Fruit fly (Drosophila melanogaster) whole organism, embryonic: ENCODE measurements around the gene CG10019.

Source experiments
- Asciz ChIP-seq: fragments of 200-800 bp; sonication (Bioruptor generic); optimal IDR thresholded peaks from 2 replicates; lab custom pipeline; 2017; ENCODE audit warnings: missing biosample characterization, mild to moderate bottlenecking, missing genetic modification characterization, missing genetic modification reagents
- Blimp-1 ChIP-seq: fragments of 200-800 bp; sonication (Bioruptor generic); optimal IDR thresholded peaks from 3 replicates; lab custom pipeline; 2018; ENCODE audit warnings: missing biosample characterization, missing genetic modification characterization, mild to moderate bottlenecking, moderate library complexity, missing genetic modification reagents
- CG1024 ChIP-seq: fragments of 200-800 bp; sonication (Bioruptor generic); IDR thresholded peaks from 2 replicates; pipeline ENCODE4 v1.3.6; 2022; ENCODE audit warnings: missing biosample characterization, missing genetic modification characterization
- CG10565 ChIP-seq: fragments of 200-800 bp; sonication (Bioruptor generic); optimal IDR thresholded peaks from 3 replicates; lab custom pipeline; 2016; ENCODE audit warnings: missing biosample characterization, mild to moderate bottlenecking, missing genetic modification characterization
- CG12071 ChIP-seq: fragments of 200-800 bp; sonication (Bioruptor generic); optimal IDR thresholded peaks from 3 replicates; lab custom pipeline; 2018; ENCODE audit warnings: missing biosample characterization, mild to moderate bottlenecking, missing genetic modification characterization
- CG12219 ChIP-seq: fragments of 200-800 bp; sonication (Bioruptor generic); optimal IDR thresholded peaks from 3 replicates; lab custom pipeline; 2018; ENCODE audit warnings: missing biosample characterization, mild to moderate bottlenecking, missing genetic modification characterization
- CG1233 ChIP-seq: fragments of 200-800 bp; sonication (Bioruptor generic); optimal IDR thresholded peaks from 4 replicates; lab custom pipeline; 2018; ENCODE audit warnings: missing biosample characterization, mild to moderate bottlenecking, missing genetic modification characterization
- CG12744 ChIP-seq: fragments of 200-800 bp; sonication (Bioruptor generic); optimal IDR thresholded peaks from 2 replicates; lab custom pipeline; 2016; ENCODE audit warnings: missing biosample characterization, missing genetic modification characterization
- CG13296 ChIP-seq: fragments of 200-800 bp; sonication (Bioruptor generic); optimal IDR thresholded peaks from 3 replicates; lab custom pipeline; 2018; ENCODE audit warnings: missing biosample characterization, mild to moderate bottlenecking, missing genetic modification characterization
- CG13424 ChIP-seq: fragments of 200-800 bp; sonication (Bioruptor generic); optimal IDR thresholded peaks from 2 replicates; lab custom pipeline; 2019; ENCODE audit warnings: missing biosample characterization, mild to moderate bottlenecking, missing genetic modification characterization, moderate library complexity
- CG13624 ChIP-seq: fragments of 200-800 bp; sonication (Bioruptor generic); optimal IDR thresholded peaks from 2 replicates; lab custom pipeline; 2016; ENCODE audit warnings: missing biosample characterization, missing genetic modification characterization
- CG17385 ChIP-seq: fragments of 200-800 bp; sonication (Bioruptor generic); optimal IDR thresholded peaks from 3 replicates; lab custom pipeline; 2018; ENCODE audit warnings: missing biosample characterization, mild to moderate bottlenecking, missing genetic modification characterization
- CG18599 ChIP-seq: fragments of 200-800 bp; sonication (Bioruptor generic); optimal IDR thresholded peaks from 3 replicates; lab custom pipeline; 2017; ENCODE audit warnings: missing biosample characterization, missing genetic modification characterization, mild to moderate bottlenecking, moderate library complexity, missing genetic modification reagents
- CG2120 ChIP-seq: fragments of 200-800 bp; sonication (Bioruptor generic); optimal IDR thresholded peaks from 3 replicates; lab custom pipeline; 2016; ENCODE audit warnings: missing biosample characterization, missing genetic modification characterization
- CG32532 ChIP-seq: fragments of 200-800 bp; sonication (Bioruptor generic); IDR thresholded peaks from 2 replicates; pipeline ENCODE4 v1.3.6; 2022; ENCODE audit warnings: missing biosample characterization, missing genetic modification characterization
- CG3281 ChIP-seq: fragments of 200-800 bp; sonication (Bioruptor generic); optimal IDR thresholded peaks from 3 replicates; lab custom pipeline; 2017; ENCODE audit warnings: missing biosample characterization, mild to moderate bottlenecking, missing genetic modification characterization
- CG3847 ChIP-seq: fragments of 200-800 bp; sonication (Bioruptor generic); IDR thresholded peaks from 2 replicates; pipeline ENCODE4 v1.3.6; 2022; ENCODE audit warnings: missing biosample characterization, missing genetic modification characterization
- CG8924 ChIP-seq: fragments of 200-800 bp; optimal IDR thresholded peaks from 3 replicates; lab custom pipeline; 2019; ENCODE audit warnings: missing biosample characterization, mild to moderate bottlenecking, missing genetic modification characterization, moderate library complexity
- CG9797 ChIP-seq: fragments of 200-800 bp; sonication (Bioruptor generic); optimal IDR thresholded peaks from 3 replicates; lab custom pipeline; 2018; ENCODE audit warnings: missing biosample characterization, mild to moderate bottlenecking, missing genetic modification characterization
- Dip2 ChIP-seq: fragments of 200-800 bp; sonication (Bioruptor generic); IDR thresholded peaks from 2 replicates; pipeline ENCODE4 v1.3.6; 2022; ENCODE audit warnings: missing biosample characterization, missing genetic modification characterization
- Elba2 ChIP-seq: fragments of 200-800 bp; sonication (Bioruptor generic); optimal IDR thresholded peaks from 3 replicates; lab custom pipeline; 2016; ENCODE audit warnings: missing biosample characterization, missing genetic modification characterization
- Gug ChIP-seq: fragments of 200-800 bp; sonication (Bioruptor generic); IDR thresholded peaks from 4 replicates; pipeline ENCODE4 v1.3.6; 2022; ENCODE audit warnings: missing biosample characterization, missing genetic modification characterization
- HHEX ChIP-seq: fragments of 200-800 bp; sonication (Bioruptor generic); optimal IDR thresholded peaks from 3 replicates; lab custom pipeline; 2017; ENCODE audit warnings: missing biosample characterization, mild to moderate bottlenecking, missing genetic modification characterization, missing genetic modification reagents
- Hr51 ChIP-seq, 2 experiments: fragments of 200-800 bp; sonication (Bioruptor generic); optimal IDR thresholded peaks; 2 replicates in 1 of 2; 3 replicates in 1 of 2; lab custom pipeline; 2016 to 2018; ENCODE audit warnings: missing biosample characterization in 2 of 2, missing genetic modification characterization in 2 of 2, mild to moderate bottlenecking in 1 of 2, moderate library complexity in 1 of 2
- Mad ChIP-seq: fragments of 200-800 bp; sonication (Bioruptor generic); optimal IDR thresholded peaks from 2 replicates; lab custom pipeline; 2016; ENCODE audit warnings: missing biosample characterization, missing genetic modification characterization
- Med ChIP-seq: fragments of 200-800 bp; sonication (Bioruptor generic); peaks from one replicate; lab custom pipeline; 2016; ENCODE audit warnings: missing biosample characterization, missing genetic modification characterization, mild to moderate bottlenecking, inconsistent platforms, moderate library complexity
- NfI ChIP-seq: fragments of 200-800 bp; sonication (Bioruptor generic); optimal IDR thresholded peaks from 3 replicates; lab custom pipeline; 2018; ENCODE audit warnings: missing biosample characterization, mild to moderate bottlenecking, missing genetic modification characterization, moderate library complexity
- Ssrp ChIP-seq: fragments of 200-800 bp; sonication (Bioruptor generic); optimal IDR thresholded peaks from 2 replicates; lab custom pipeline; 2018; ENCODE audit warnings: missing biosample characterization, mild to moderate bottlenecking, missing genetic modification characterization, moderate library complexity
- Xbp1 ChIP-seq: fragments of 200-800 bp; sonication (Bioruptor generic); optimal IDR thresholded peaks from 3 replicates; lab custom pipeline; 2016; ENCODE audit warnings: missing biosample characterization, mild to moderate bottlenecking, missing genetic modification characterization
- bcd ChIP-seq: fragments of 200-800 bp; sonication (Bioruptor generic); optimal IDR thresholded peaks from 2 replicates; lab custom pipeline; 2017; ENCODE audit warnings: missing biosample characterization, mild to moderate bottlenecking, missing genetic modification characterization
- crp ChIP-seq, 2 experiments: fragments of 200-800 bp; sonication (Bioruptor generic); optimal IDR thresholded peaks; 2 replicates in 1 of 2; 3 replicates in 1 of 2; lab custom pipeline; 2017; ENCODE audit warnings: missing biosample characterization in 2 of 2, missing genetic modification characterization in 2 of 2, mild to moderate bottlenecking in 1 of 2, moderate library complexity in 1 of 2
- dimm ChIP-seq: fragments of 200-800 bp; sonication (Bioruptor generic); IDR thresholded peaks from 2 replicates; pipeline ENCODE4 v1.3.6; 2022; ENCODE audit warnings: missing biosample characterization, missing genetic modification characterization
- dmrt99B ChIP-seq: fragments of 200-800 bp; sonication (Bioruptor generic); optimal IDR thresholded peaks from 2 replicates; lab custom pipeline; 2018; ENCODE audit warnings: missing biosample characterization, mild to moderate bottlenecking, missing genetic modification characterization, moderate library complexity
- gsb ChIP-seq: fragments of 200-800 bp; sonication (Bioruptor generic); IDR thresholded peaks from 2 replicates; pipeline ENCODE4 v1.3.6; 2022; ENCODE audit warnings: missing biosample characterization, missing genetic modification characterization
- knrl ChIP-seq: fragments of 200-800 bp; sonication (Bioruptor generic); IDR thresholded peaks from 3 replicates; pipeline ENCODE4 v1.3.6; 2022; ENCODE audit warnings: missing biosample characterization, missing genetic modification characterization; ENCODE audit not compliant: partially characterized antibody
- lab ChIP-seq: fragments of 200-800 bp; sonication (Bioruptor generic); optimal IDR thresholded peaks from 3 replicates; lab custom pipeline; 2017; ENCODE audit warnings: missing biosample characterization, missing genetic modification characterization, mild to moderate bottlenecking, moderate library complexity, missing genetic modification reagents
- lmd ChIP-seq: fragments of 200-800 bp; sonication (Bioruptor generic); IDR thresholded peaks from 2 replicates; pipeline ENCODE4 v1.3.6; 2022; ENCODE audit warnings: missing biosample characterization, missing genetic modification characterization
- odd ChIP-seq: fragments of 200-800 bp; sonication (Bioruptor generic); optimal IDR thresholded peaks from 2 replicates; lab custom pipeline; 2017; ENCODE audit warnings: missing biosample characterization, mild to moderate bottlenecking, missing genetic modification characterization
- p53 ChIP-seq: fragments of 200-800 bp; sonication (Bioruptor generic); optimal IDR thresholded peaks from 2 replicates; lab custom pipeline; 2016; ENCODE audit warnings: missing biosample characterization, missing genetic modification characterization
- pros ChIP-seq: fragments of 200-800 bp; sonication (Bioruptor generic); optimal IDR thresholded peaks from 3 replicates; lab custom pipeline; 2019; ENCODE audit warnings: missing biosample characterization, mild to moderate bottlenecking, missing genetic modification characterization, moderate library complexity
- row ChIP-seq: fragments of 200-800 bp; sonication (Bioruptor generic); IDR thresholded peaks from 3 replicates; pipeline ENCODE4 v1.3.6; 2022; ENCODE audit warnings: missing biosample characterization, missing genetic modification characterization
- scrt ChIP-seq: fragments of 200-800 bp; sonication (Bioruptor generic); optimal IDR thresholded peaks from 2 replicates; lab custom pipeline; 2018; ENCODE audit warnings: missing biosample characterization, mild to moderate bottlenecking, missing genetic modification characterization, moderate library complexity
- slbo ChIP-seq: fragments of 200-800 bp; sonication (Bioruptor generic); IDR thresholded peaks from 2 replicates; pipeline ENCODE4 v1.3.6; 2022; ENCODE audit warnings: missing biosample characterization, missing genetic modification characterization
- slp2 ChIP-seq: fragments of 200-800 bp; sonication (Bioruptor generic); optimal IDR thresholded peaks from 2 replicates; lab custom pipeline; 2016; ENCODE audit warnings: missing biosample characterization, missing genetic modification characterization
- sob ChIP-seq: fragments of 200-800 bp; sonication (Bioruptor generic); IDR thresholded peaks from 2 replicates; pipeline ENCODE4 v1.3.6; 2022; ENCODE audit warnings: missing biosample characterization, missing genetic modification characterization
- sr ChIP-seq: fragments of 200-800 bp; sonication (Bioruptor generic); IDR thresholded peaks from 3 replicates; pipeline ENCODE4 v1.3.6; 2022; ENCODE audit warnings: missing biosample characterization, missing genetic modification characterization
- vvl ChIP-seq: fragments of 200-800 bp; sonication (Bioruptor generic); IDR thresholded peaks from 2 replicates; pipeline ENCODE4 v1.3.6; 2022; ENCODE audit warnings: missing biosample characterization, missing genetic modification characterization
- wdn ChIP-seq: fragments of 200-800 bp; sonication (Bioruptor generic); IDR thresholded peaks from 2 replicates; pipeline ENCODE4 v1.3.6; 2022; ENCODE audit warnings: missing biosample characterization, missing genetic modification characterization

CG10019 gene

dm6 chr2L:3740443-3740842, 10.2 kb downstream of the CG10019 start (continued):
- TF ChIP-seq CG9797 (GFP tag; lab: Kevin White, UChicago), result no peak
- TF ChIP-seq Mad (GFP tag; lab: Kevin White, UChicago), result no peak
- TF ChIP-seq CG1233, result no peak
- TF ChIP-seq lmd, result peak; percentile 11; the same call in 1 of the 2 replicates
- no peak for TF ChIP-seq Elba2 (GFP tag; lab: Kevin White, UChicago)
- TF ChIP-seq CG17385 (GFP tag; lab: Kevin White, UChicago), result peak; percentile 20
- peak; percentile 40 for TF ChIP-seq dmrt99B (tag; lab: Kevin White, UChicago)
- no peak for TF ChIP-seq sr
- TF ChIP-seq knrl (GFP tag; lab: Robert Waterston, UW), result no peak

DNA sequence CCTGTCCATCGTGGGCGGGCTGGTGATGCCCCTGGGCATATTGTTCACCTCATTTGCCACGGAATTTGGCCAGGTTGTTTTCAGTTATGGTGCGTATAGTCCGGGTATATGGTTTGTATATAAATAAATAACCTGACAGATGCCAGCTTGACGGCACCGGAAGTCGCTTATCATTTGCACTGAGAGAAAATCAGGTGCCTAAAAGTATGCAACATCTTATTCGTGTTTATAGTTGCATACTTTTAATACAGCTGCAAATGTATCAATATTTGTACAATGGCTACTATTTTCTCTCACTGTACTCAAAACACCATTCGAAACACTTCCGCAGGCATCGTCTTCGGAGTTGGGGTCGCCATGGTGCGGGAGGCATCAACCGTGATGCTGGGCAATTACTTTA, 18.4 kb downstream of the CG10019 start:
- TF ChIP-seq Dip2 (GFP tag; lab: Robert Waterston, UW) (no peak), crp (GFP tag; optimal IDR thresholded peaks at IDR 0.05; lab: Kevin White, UChicago) (no peak), slp2 (no peak), dimm (GFP tag; lab: Robert Waterston, UW) (no peak), CG12744 (GFP tag; lab: Kevin White, UChicago) (peak; percentile 8), CG12219 (GFP tag; lab: Kevin White, UChicago) (peak; percentile 31), HHEX (GFP tag; lab: Kevin White, UChicago) (peak; percentile 28), bcd (GFP tag; lab: Kevin White, UChicago) (peak; percentile 17), Med (peak; percentile 94), CG3281 (peak; percentile 22), slbo (0 out of 2 replicates have a peak, but pooled peaks have one; percentile 46), CG10565 (GFP tag; lab: Kevin White, UChicago) (no peak), CG1024 (GFP tag; lab: Robert Waterston, UW) (0 out of 2 replicates have a peak, but pooled peaks have one; percentile 9), wdn (GFP tag; lab: Robert Waterston, UW) (no peak), Xbp1 (GFP tag; lab: Kevin White, UChicago) (peak; percentile 21), CG18599 (GFP tag; lab: Kevin White, UChicago) (peak; percentile 66), CG32532 (peak; percentile 58; the same call in 1 of the 2 replicates), Gug (GFP tag; lab: Robert Waterston, UW) (no peak), CG8924 (tag; lab: Kevin White, UChicago) (no peak), CG13424 (tag; lab: Kevin White, UChicago) (peak; percentile 2), NfI (GFP tag; lab: Kevin White, UChicago) (peak; percentile 51), Asciz (peak; percentile 18), gsb (0 out of 2 replicates have a peak, but pooled peaks have one; percentile 14), CG12071 (peak; percentile 46), CG3847 (0 out of 2 replicates have a peak, but pooled peaks have one; percentile 9), lab (GFP tag; lab: Kevin White, UChicago) (peak; percentile 63), CG13296 (GFP tag; lab: Kevin White, UChicago) (peak; percentile 16), Ssrp (no peak), odd (peak; percentile 7), dmrt99B (tag; lab: Kevin White, UChicago) (peak; percentile 15), p53 (GFP tag; lab: Kevin White, UChicago) (no peak), CG2120 (GFP tag; lab: Kevin White, UChicago) (peak; percentile 49), row (GFP tag; lab: Robert Waterston, UW) (peak; percentile 41; the same call in 2 of the 3 replicates), Hr51 (GFP tag; optimal IDR thresholded peaks at IDR 0.05; lab: Kevin White, UChicago) (peak; percentile 25 to 26), vvl (GFP tag; lab: Robert Waterston, UW) (peak; percentile 48; the same call in 1 of the 2 replicates), pros (GFP tag; lab: Kevin White, UChicago) (no peak), scrt (GFP tag; lab: Kevin White, UChicago) (peak; percentile 17), sob (GFP tag; lab: Robert Waterston, UW) (peak; percentile 46; the same call in 1 of the 2 replicates), CG13624 (GFP tag; lab: Kevin White, UChicago) (no peak), Blimp-1 (GFP tag; lab: Kevin White, UChicago) (no peak)
